Fruit fly (Drosophila melanogaster): Measurements from ENCODE around the gene CG6565.
A peak's percentile ranks its signal among the peaks of the same experiment; 100 is the strongest.

Gene CG6565

DNA sequence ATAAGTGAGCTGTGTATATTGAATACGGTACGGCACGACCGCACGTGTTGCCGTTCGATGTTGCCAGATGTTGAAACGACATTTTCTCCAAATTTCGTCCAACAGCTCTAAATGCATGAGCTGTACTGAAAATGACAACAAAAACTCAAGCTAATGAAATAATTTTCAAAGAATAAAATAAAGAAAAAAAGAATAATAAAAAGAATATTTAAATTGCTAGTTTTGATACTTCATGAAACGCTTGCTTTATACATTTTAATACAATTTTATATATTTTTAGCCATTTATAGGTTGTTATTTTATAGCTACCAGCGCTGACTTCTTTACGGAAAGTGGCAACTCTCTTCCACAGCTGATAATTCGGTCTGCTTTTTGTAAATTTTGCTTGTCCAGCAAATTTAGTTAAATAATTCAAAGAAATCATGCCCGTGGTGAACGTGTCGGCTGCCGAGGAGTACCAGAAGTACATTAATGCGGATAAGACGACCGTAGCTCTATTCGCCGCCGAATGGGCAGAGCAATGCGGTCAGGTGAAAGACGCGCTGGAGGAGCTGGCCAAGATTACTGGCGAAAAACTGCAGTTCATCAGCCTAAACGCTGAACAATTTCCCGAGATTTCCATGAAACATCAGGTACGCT, 7.6 kb upstream of the CG6565 start, which contains the start of the genes Nnp-1 and Grx3 (continued):
- TF ChIP-seq CG10366 (GFP tag; IDR thresholded peaks at IDR 0.05) (no peak; the same call in 1 of the 2 replicates), nerfin-2 (GFP tag; IDR thresholded peaks at IDR 0.05; ENCODE audit: partially characterized antibody) (no peak), CG42726 (GFP tag; IDR thresholded peaks at IDR 0.05; ENCODE audit: partially characterized antibody) (no peak), Hr39 (optimal IDR thresholded peaks at IDR 0.05) (no peak), stwl (tag; optimal IDR thresholded peaks at IDR 0.05) (peak; percentile 49), Six4 (GFP tag; optimal IDR thresholded peaks at IDR 0.05) (peak; percentile 10), gsb-n (tag; optimal IDR thresholded peaks at IDR 0.05) (no peak), D (optimal IDR thresholded peaks at IDR 0.05) (no peak), D (GFP tag; optimal IDR thresholded peaks at IDR 0.05) (peak; percentile 6), Stat92E (GFP tag; optimal IDR thresholded peaks at IDR 0.05) (no peak), ap (GFP tag; IDR thresholded peaks at IDR 0.05) (no peak), CG1529 (GFP tag; optimal IDR thresholded peaks at IDR 0.05) (no peak), HLH4C (GFP tag; IDR thresholded peaks at IDR 0.05; ENCODE audit: partially characterized antibody) (no peak), sug (tag; optimal IDR thresholded peaks at IDR 0.05) (peak; percentile 82), Oli (tag; optimal IDR thresholded peaks at IDR 0.05) (peak; percentile 27), Awh (GFP tag; IDR thresholded peaks at IDR 0.05) (no peak), CG6689 (GFP tag; IDR thresholded peaks at IDR 0.05) (peak; percentile 49), CG34224 (GFP tag; IDR thresholded peaks at IDR 0.05; ENCODE audit: partially characterized antibody) (0 out of 3 replicates have a peak, but pooled peaks have one; percentile 11), Hey (tag; optimal IDR thresholded peaks at IDR 0.05) (no peak), CG11723 (GFP tag; optimal IDR thresholded peaks at IDR 0.05) (no peak), Atf-2 (GFP tag; optimal IDR thresholded peaks at IDR 0.05) (no peak), CG6175 (GFP tag; IDR thresholded peaks at IDR 0.05) (no peak), cato (GFP tag; optimal IDR thresholded peaks at IDR 0.05; ENCODE audit: borderline replicate concordance) (no peak), pb (GFP tag; optimal IDR thresholded peaks at IDR 0.05) (no peak), Nf-YA (GFP tag; IDR thresholded peaks at IDR 0.05) (no peak), hb (GFP tag; IDR thresholded peaks at IDR 0.05; ENCODE audit: partially characterized antibody) (no peak), CG6272 (GFP tag; IDR thresholded peaks at IDR 0.05) (no peak), sisA (GFP tag; IDR thresholded peaks at IDR 0.05) (peak; percentile 19; the same call in 1 of the 2 replicates), pho (GFP tag; optimal IDR thresholded peaks at IDR 0.05) (peak; percentile 7), Ada2b (GFP tag; IDR thresholded peaks at IDR 0.05) (no peak), BtbVII (GFP tag; optimal IDR thresholded peaks at IDR 0.05) (peak; percentile 14), pzg (GFP tag; optimal IDR thresholded peaks at IDR 0.05) (peak; percentile 49), bigmax (GFP tag; optimal IDR thresholded peaks at IDR 0.05) (no peak), Ssrp (tag; optimal IDR thresholded peaks at IDR 0.05) (peak; percentile 29), CG9797 (GFP tag; optimal IDR thresholded peaks at IDR 0.05) (peak; percentile 41), CG11456 (GFP tag; IDR thresholded peaks at IDR 0.05) (no peak), CG15479 (GFP tag; optimal IDR thresholded peaks at IDR 0.05) (no peak), CG4360 (GFP tag; IDR thresholded peaks at IDR 0.05) (peak; percentile 46; the same call in 1 of the 2 replicates), nerfin-1 (tag; optimal IDR thresholded peaks at IDR 0.05) (no peak), CG10321 (GFP tag; IDR thresholded peaks at IDR 0.05) (no peak), tin (GFP tag; optimal IDR thresholded peaks at IDR 0.05) (peak; percentile 54), zen2 (GFP tag; IDR thresholded peaks at IDR 0.05; ENCODE audit: partially characterized antibody) (no peak), kay (GFP tag; optimal IDR thresholded peaks at IDR 0.05) (no peak), twi (tag; optimal IDR thresholded peaks at IDR 0.05) (peak; percentile 59), E2f2 (GFP tag; IDR thresholded peaks at IDR 0.05) (0 out of 2 replicates have a peak, but pooled peaks have one; percentile 16), Lhr (GFP tag; optimal IDR thresholded peaks at IDR 0.05) (no peak), MTF-1 (GFP tag; optimal IDR thresholded peaks at IDR 0.05; ENCODE audit: borderline replicate concordance) (no peak), CG43689 (GFP tag; IDR thresholded peaks at IDR 0.05) (no peak), dati (GFP tag; IDR thresholded peaks at IDR 0.05) (no peak), CG8359 (GFP tag; optimal IDR thresholded peaks at IDR 0.05; ENCODE audit: borderline replicate concordance) (no peak)
